Fruit fly (Drosophila melanogaster) whole organism, embryonic: ENCODE results near the gene Pi3K21B.

ENCODE experiments used
- CG10209 ChIP-seq: fragments of 200-800 bp; sonication (Bioruptor generic); optimal IDR thresholded peaks from 3 replicates; lab custom pipeline; 2017; ENCODE audit warnings: missing biosample characterization, mild to moderate bottlenecking, missing genetic modification characterization, missing genetic modification reagents
- CG10274 ChIP-seq: fragments of 200-800 bp; sonication (Bioruptor generic); optimal IDR thresholded peaks from 3 replicates; lab custom pipeline; 2017; ENCODE audit warnings: missing biosample characterization, mild to moderate bottlenecking, missing genetic modification characterization
- CG11093 ChIP-seq: fragments of 200-800 bp; sonication (Bioruptor generic); IDR thresholded peaks from 3 replicates; pipeline ENCODE4 v1.3.6; 2022; ENCODE audit warnings: missing biosample characterization, missing genetic modification characterization
- CG12219 ChIP-seq: fragments of 200-800 bp; sonication (Bioruptor generic); optimal IDR thresholded peaks from 3 replicates; lab custom pipeline; 2018; ENCODE audit warnings: missing biosample characterization, mild to moderate bottlenecking, missing genetic modification characterization
- CG14441 ChIP-seq: fragments of 200-800 bp; sonication (Bioruptor generic); IDR thresholded peaks from 2 replicates; pipeline ENCODE4 v1.3.6; 2022; ENCODE audit warnings: missing biosample characterization, missing genetic modification characterization
- CG14860 ChIP-seq: fragments of 200-800 bp; sonication (Bioruptor generic); IDR thresholded peaks from 3 replicates; pipeline ENCODE4 v1.3.6; 2022; ENCODE audit warnings: missing biosample characterization, missing genetic modification characterization; ENCODE audit not compliant: partially characterized antibody
- CG15696 ChIP-seq: fragments of 200-800 bp; sonication (Bioruptor generic); optimal IDR thresholded peaks from 2 replicates; lab custom pipeline; 2019; ENCODE audit warnings: missing biosample characterization, mild to moderate bottlenecking, missing genetic modification characterization, moderate library complexity
- CG17385 ChIP-seq: fragments of 200-800 bp; sonication (Bioruptor generic); optimal IDR thresholded peaks from 3 replicates; lab custom pipeline; 2018; ENCODE audit warnings: missing biosample characterization, mild to moderate bottlenecking, missing genetic modification characterization
- CG2202 ChIP-seq: fragments of 200-800 bp; sonication (Bioruptor generic); optimal IDR thresholded peaks from 2 replicates; lab custom pipeline; 2018; ENCODE audit warnings: missing biosample characterization, mild to moderate bottlenecking, missing genetic modification characterization
- CG2678 ChIP-seq: fragments of 200-800 bp; sonication (Bioruptor generic); optimal IDR thresholded peaks from 3 replicates; lab custom pipeline; 2019; ENCODE audit warnings: missing biosample characterization, mild to moderate bottlenecking, missing genetic modification characterization, moderate library complexity
- CG31388 ChIP-seq: fragments of 200-800 bp; sonication (Bioruptor generic); optimal IDR thresholded peaks from 2 replicates; lab custom pipeline; 2016; ENCODE audit warnings: missing biosample characterization, missing genetic modification characterization
- CG3281 ChIP-seq: fragments of 200-800 bp; sonication (Bioruptor generic); optimal IDR thresholded peaks from 3 replicates; lab custom pipeline; 2017; ENCODE audit warnings: missing biosample characterization, mild to moderate bottlenecking, missing genetic modification characterization
- CG42726 ChIP-seq: fragments of 200-800 bp; sonication (Bioruptor generic); IDR thresholded peaks from 2 replicates; pipeline ENCODE4 v1.3.6; 2022; ENCODE audit warnings: missing biosample characterization, missing genetic modification characterization; ENCODE audit not compliant: partially characterized antibody
- CG4282 ChIP-seq: fragments of 200-800 bp; sonication (Bioruptor generic); optimal IDR thresholded peaks from 2 replicates; lab custom pipeline; 2016; ENCODE audit warnings: missing biosample characterization, missing genetic modification characterization
- CG4424 ChIP-seq: fragments of 200-800 bp; sonication (Bioruptor generic); optimal IDR thresholded peaks from 3 replicates; lab custom pipeline; 2016; ENCODE audit warnings: missing biosample characterization, missing genetic modification characterization
- CG4854 ChIP-seq: fragments of 200-800 bp; sonication (Bioruptor generic); optimal IDR thresholded peaks from 2 replicates; lab custom pipeline; 2016; ENCODE audit warnings: missing biosample characterization, missing genetic modification characterization, inconsistent platforms
- CG7839 ChIP-seq: fragments of 200-800 bp; sonication (Bioruptor generic); optimal IDR thresholded peaks from 3 replicates; lab custom pipeline; 2018; ENCODE audit warnings: missing biosample characterization, mild to moderate bottlenecking, missing genetic modification characterization, moderate library complexity
- CG7987 ChIP-seq: fragments of 200-800 bp; sonication (Bioruptor generic); optimal IDR thresholded peaks from 2 replicates; lab custom pipeline; 2018; ENCODE audit warnings: missing biosample characterization, mild to moderate bottlenecking, missing genetic modification characterization, moderate library complexity
- CG8388 ChIP-seq: fragments of 200-800 bp; sonication (Bioruptor generic); optimal IDR thresholded peaks from 2 replicates; lab custom pipeline; 2019; ENCODE audit warnings: missing biosample characterization, mild to moderate bottlenecking, missing genetic modification characterization, moderate library complexity
- CG8478 ChIP-seq: fragments of >200 bp; optimal IDR thresholded peaks from 2 replicates; lab custom pipeline; 2018
- CG8924 ChIP-seq: fragments of 200-800 bp; optimal IDR thresholded peaks from 3 replicates; lab custom pipeline; 2019; ENCODE audit warnings: missing biosample characterization, mild to moderate bottlenecking, missing genetic modification characterization, moderate library complexity
- Dbx ChIP-seq: fragments of 200-800 bp; sonication (Bioruptor generic); IDR thresholded peaks from 3 replicates; pipeline ENCODE4 v1.3.6; 2022; ENCODE audit warnings: missing biosample characterization, missing genetic modification characterization
- Deaf1 ChIP-seq: fragments of 200-800 bp; optimal IDR thresholded peaks from 3 replicates; lab custom pipeline; 2019; ENCODE audit warnings: missing biosample characterization, mild to moderate bottlenecking, missing genetic modification characterization, moderate library complexity
- Ets97D ChIP-seq: fragments of 200-800 bp; sonication (Bioruptor generic); optimal IDR thresholded peaks from 3 replicates; lab custom pipeline; 2016; ENCODE audit warnings: missing biosample characterization, missing genetic modification characterization
- HLH4C ChIP-seq: fragments of 200-800 bp; sonication (Bioruptor generic); IDR thresholded peaks from 3 replicates; pipeline ENCODE4 v1.3.6; 2022; ENCODE audit warnings: missing biosample characterization, missing genetic modification characterization; ENCODE audit not compliant: partially characterized antibody
- HmgZ ChIP-seq: fragments of 200-800 bp; sonication (Bioruptor generic); optimal IDR thresholded peaks from 2 replicates; lab custom pipeline; 2018; ENCODE audit warnings: missing biosample characterization, mild to moderate bottlenecking, missing genetic modification characterization
- Hsf ChIP-seq: fragments of 200-800 bp; sonication (Bioruptor generic); optimal IDR thresholded peaks from 3 replicates; lab custom pipeline; 2016; ENCODE audit warnings: missing biosample characterization, missing genetic modification characterization
- MBD-R2 ChIP-seq: fragments of 200-800 bp; sonication (Bioruptor generic); IDR thresholded peaks from 2 replicates; pipeline ENCODE4 v1.3.6; 2022; ENCODE audit warnings: missing biosample characterization, missing genetic modification characterization
- Myb ChIP-seq: fragments of 200-800 bp; sonication (Bioruptor generic); optimal IDR thresholded peaks from 2 replicates; lab custom pipeline; 2016; ENCODE audit warnings: missing biosample characterization, missing genetic modification characterization
- NK7.1 ChIP-seq: fragments of 200-800 bp; sonication (Bioruptor generic); optimal IDR thresholded peaks from 3 replicates; lab custom pipeline; 2016; ENCODE audit warnings: missing biosample characterization, missing genetic modification characterization
- PHDP ChIP-seq: fragments of 200-800 bp; sonication (Bioruptor generic); optimal IDR thresholded peaks from 3 replicates; lab custom pipeline; 2018; ENCODE audit warnings: missing biosample characterization, mild to moderate bottlenecking, missing genetic modification characterization, moderate library complexity
- Pdp1 ChIP-seq, 2 experiments: fragments of 200-800 bp; sonication (Bioruptor generic); optimal IDR thresholded peaks; 3 replicates each; lab custom pipeline; 2016; ENCODE audit warnings: missing biosample characterization in 2 of 2, missing genetic modification characterization in 2 of 2, mild to moderate bottlenecking in 1 of 2, moderate library complexity in 1 of 2
- Rx ChIP-seq: fragments of 200-800 bp; sonication (Bioruptor generic); IDR thresholded peaks from 2 replicates; pipeline ENCODE4 v1.3.6; 2022; ENCODE audit warnings: missing biosample characterization, missing genetic modification characterization
- Stat92E ChIP-seq, 3 experiments: fragments of >200 bp in 2 of 3; fragments of 200-800 bp in 1 of 3; sonication (Bioruptor generic) in 1 of 3; optimal IDR thresholded peaks; 2 replicates each; lab custom pipeline; 2017 to 2019; ENCODE audit warnings: missing biosample characterization in 3 of 3, missing genetic modification characterization in 3 of 3, mild to moderate bottlenecking in 1 of 3, moderate library complexity in 1 of 3
- YL-1 ChIP-seq: fragments of 200-800 bp; sonication (Bioruptor generic); optimal IDR thresholded peaks from 3 replicates; lab custom pipeline; 2017; ENCODE audit warnings: missing biosample characterization, mild to moderate bottlenecking, missing genetic modification characterization
- ac ChIP-seq: fragments of 200-800 bp; sonication (Bioruptor generic); optimal IDR thresholded peaks from 3 replicates; lab custom pipeline; 2017; ENCODE audit warnings: missing biosample characterization, mild to moderate bottlenecking, missing genetic modification characterization
- croc ChIP-seq: fragments of 200-800 bp; sonication (Bioruptor generic); conservative IDR thresholded peaks from 3 replicates; pipeline ENCODE4 v1.3.6; 2022; ENCODE audit warnings: missing biosample characterization, missing genetic modification characterization
- danr ChIP-seq: fragments of 200-800 bp; sonication (Bioruptor generic); IDR thresholded peaks from 2 replicates; pipeline ENCODE4 v1.3.6; 2022; ENCODE audit warnings: missing biosample characterization, missing genetic modification characterization
- dimm ChIP-seq: fragments of 200-800 bp; sonication (Bioruptor generic); IDR thresholded peaks from 2 replicates; pipeline ENCODE4 v1.3.6; 2022; ENCODE audit warnings: missing biosample characterization, missing genetic modification characterization
- exex ChIP-seq: fragments of 200-800 bp; sonication (Bioruptor generic); optimal IDR thresholded peaks from 4 replicates; lab custom pipeline; 2018; ENCODE audit warnings: missing biosample characterization, mild to moderate bottlenecking, missing genetic modification characterization, moderate library complexity
- gcm2 ChIP-seq: fragments of 200-800 bp; sonication (Bioruptor generic); optimal IDR thresholded peaks from 2 replicates; lab custom pipeline; 2016; ENCODE audit warnings: missing biosample characterization, missing genetic modification characterization
- grau ChIP-seq: fragments of 200-800 bp; optimal IDR thresholded peaks from 3 replicates; lab custom pipeline; 2019; ENCODE audit warnings: missing biosample characterization, mild to moderate bottlenecking, missing genetic modification characterization, moderate library complexity
- knrl ChIP-seq: fragments of 200-800 bp; sonication (Bioruptor generic); IDR thresholded peaks from 3 replicates; pipeline ENCODE4 v1.3.6; 2022; ENCODE audit warnings: missing biosample characterization, missing genetic modification characterization; ENCODE audit not compliant: partially characterized antibody
- nerfin-2 ChIP-seq: fragments of 200-800 bp; sonication (Bioruptor generic); IDR thresholded peaks from 2 replicates; pipeline ENCODE4 v1.3.6; 2022; ENCODE audit warnings: missing biosample characterization, missing genetic modification characterization; ENCODE audit not compliant: partially characterized antibody
- onecut ChIP-seq: fragments of 200-800 bp; sonication (Bioruptor generic); IDR thresholded peaks from 2 replicates; pipeline ENCODE4 v1.3.6; 2022; ENCODE audit warnings: missing biosample characterization, missing genetic modification characterization
- pb ChIP-seq: fragments of 200-800 bp; sonication (Bioruptor generic); optimal IDR thresholded peaks from 3 replicates; lab custom pipeline; 2016; ENCODE audit warnings: missing biosample characterization, missing genetic modification characterization
- pnt ChIP-seq: fragments of 200-800 bp; sonication (Bioruptor generic); optimal IDR thresholded peaks from 3 replicates; lab custom pipeline; 2016; ENCODE audit warnings: missing biosample characterization, missing genetic modification characterization
- seq ChIP-seq: fragments of 200-800 bp; sonication (Bioruptor generic); IDR thresholded peaks from 2 replicates; pipeline ENCODE4 v1.3.6; 2022; ENCODE audit warnings: missing biosample characterization, missing genetic modification characterization
- sug ChIP-seq: fragments of 200-800 bp; optimal IDR thresholded peaks from 2 replicates; lab custom pipeline; 2019; ENCODE audit warnings: missing biosample characterization, mild to moderate bottlenecking, missing genetic modification characterization, moderate library complexity
- wdn ChIP-seq: fragments of 200-800 bp; sonication (Bioruptor generic); IDR thresholded peaks from 2 replicates; pipeline ENCODE4 v1.3.6; 2022; ENCODE audit warnings: missing biosample characterization, missing genetic modification characterization

Pi3K21B gene

DNA sequence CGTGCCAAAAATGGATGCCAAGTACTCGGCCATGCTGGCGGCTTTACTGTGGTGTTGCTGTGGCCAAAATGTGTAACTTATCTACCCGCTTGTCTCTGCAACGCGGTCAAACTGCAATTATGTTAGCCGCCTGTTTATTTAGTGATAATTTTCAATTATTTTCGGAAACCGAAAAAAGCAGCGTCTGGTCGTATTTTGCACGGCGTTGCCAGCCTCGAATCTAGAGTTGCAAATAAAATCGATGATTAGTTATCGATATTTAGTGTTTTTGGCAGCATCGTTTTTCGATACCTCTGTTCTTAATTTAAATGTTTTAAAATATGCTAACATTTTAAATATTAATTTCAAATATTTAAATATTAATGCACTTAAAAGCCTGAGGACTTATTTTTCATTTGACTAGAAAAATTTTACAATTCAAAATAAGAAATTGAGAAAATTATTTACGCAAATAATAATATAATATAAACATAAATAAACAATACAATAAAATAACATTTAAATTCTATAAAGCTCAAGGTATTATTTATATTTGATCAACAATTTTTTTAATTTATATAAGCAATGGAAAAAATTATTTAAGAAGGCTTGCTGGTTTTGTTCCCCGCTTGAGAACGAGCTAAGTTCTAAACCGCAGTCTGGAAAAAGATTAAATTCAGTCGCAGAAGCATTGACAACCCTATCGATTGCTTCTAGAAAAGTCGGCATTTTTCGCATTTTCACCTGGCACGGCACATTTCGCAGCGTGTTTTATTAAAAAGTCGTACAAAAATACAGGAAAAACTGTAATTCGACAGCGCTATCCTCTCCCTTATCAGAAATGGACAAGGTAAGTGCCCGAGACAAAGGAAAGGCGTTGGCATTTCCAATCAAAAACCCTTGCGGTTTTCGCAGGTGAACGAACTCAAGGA is 3.0 kb upstream of the Pi3K21B start, which contains the start of the genes U2af38 and Stip1 (continued):
- TF ChIP-seq seq (no peak), grau (peak; percentile 14), pnt (no peak), CG15696 (tag; lab: Kevin White, UChicago) (no peak), danr (GFP tag; lab: Robert Waterston, UW) (no peak), CG4282 (GFP tag; lab: Kevin White, UChicago) (no peak), NK7.1 (no peak), Deaf1 (tag; lab: Kevin White, UChicago) (no peak), CG8388 (GFP tag; lab: Kevin White, UChicago) (no peak), CG42726 (GFP tag; lab: Robert Waterston, UW) (0 out of 2 replicates have a peak, but pooled peaks have one; percentile 16), CG4424 (GFP tag; lab: Kevin White, UChicago) (no peak), wdn (GFP tag; lab: Robert Waterston, UW) (no peak), Dbx (GFP tag; lab: Robert Waterston, UW) (no peak), CG10209 (GFP tag; lab: Kevin White, UChicago) (no peak), CG2202 (tag; lab: Kevin White, UChicago) (no peak), onecut (GFP tag; lab: Robert Waterston, UW) (no peak), Stat92E (GFP tag; optimal IDR thresholded peaks at IDR 0.05; lab: Kevin White, UChicago) (no peak), Rx (GFP tag; lab: Robert Waterston, UW) (no peak), sug (tag; lab: Kevin White, UChicago) (peak; percentile 42), Hsf (GFP tag; lab: Kevin White, UChicago) (peak; percentile 51), HmgZ (peak; percentile 29), PHDP (tag; lab: Kevin White, UChicago) (no peak), YL-1 (peak; percentile 84), dimm (GFP tag; lab: Robert Waterston, UW) (no peak), CG12219 (GFP tag; lab: Kevin White, UChicago) (no peak), HLH4C (GFP tag; lab: Robert Waterston, UW) (peak; percentile 69), CG8924 (tag; lab: Kevin White, UChicago) (peak; percentile 47), croc (GFP tag; lab: Robert Waterston, UW) (no peak)

- TF ChIP-seq CG3281 (peak; percentile 4), knrl (GFP tag; lab: Robert Waterston, UW) (no peak), Pdp1 (GFP tag; optimal IDR thresholded peaks at IDR 0.05; lab: Kevin White, UChicago) (peak in 1 of 2 experiments; percentile 33), CG2678 (tag; lab: Kevin White, UChicago) (no peak), CG4854 (GFP tag; lab: Kevin White, UChicago) (no peak), CG14860 (no peak), MBD-R2 (GFP tag; lab: Robert Waterston, UW) (no peak), Ets97D (GFP tag; lab: Kevin White, UChicago) (no peak), exex (tag; lab: Kevin White, UChicago) (peak; percentile 1), CG11093 (GFP tag; lab: Robert Waterston, UW) (no peak), Myb (no peak), ac (GFP tag; lab: Kevin White, UChicago) (no peak), pb (GFP tag; lab: Kevin White, UChicago) (no peak), CG7839 (tag; lab: Kevin White, UChicago) (no peak), CG14441 (GFP tag; lab: Robert Waterston, UW) (no peak), CG31388 (no peak), CG8478 (lab: Kevin White, UChicago) (no peak), nerfin-2 (no peak), CG7987 (no peak), gcm2 (GFP tag; lab: Kevin White, UChicago) (no peak), CG17385 (GFP tag; lab: Kevin White, UChicago) (no peak), CG10274 (GFP tag; lab: Kevin White, UChicago) (no peak)
Observed at dm6 chr2L:298285-298644, 585 bp downstream of the Pi3K21B start.
